Worm (Caenorhabditis elegans) whole organism, L4 larva: ENCODE data around the gene dhhc-8.

Experiments used
- ZK337.2 ChIP-seq: fragments of 200-800 bp; sonication (Bioruptor generic); IDR thresholded peaks from 2 replicates; pipeline ENCODE4 v1.3.6; 2022; ENCODE audit warnings: missing genetic modification reagents, missing genetic modification characterization, missing compliant biosample characterization
- aly-2 ChIP-seq: sonication (generic microtip); optimal IDR thresholded peaks from 2 replicates; lab custom pipeline; 2018; ENCODE audit warnings: missing biosample characterization, missing genetic modification characterization
- ceh-32 ChIP-seq: sonication (generic microtip); optimal IDR thresholded peaks from 2 replicates; lab custom pipeline; 2016; ENCODE audit warnings: mild to moderate bottlenecking, missing genetic modification characterization, missing compliant biosample characterization; ENCODE audit not compliant: poor library complexity
- daf-12 ChIP-seq: fragments of 150-350 bp; optimal IDR thresholded peaks from 2 replicates; lab custom pipeline; 2014; ENCODE audit warnings: missing biosample characterization, missing genetic modification reagents, missing genetic modification characterization
- dpl-1 ChIP-seq: fragments of 150-350 bp; optimal IDR thresholded peaks from 2 replicates; lab custom pipeline; 2014; ENCODE audit warnings: missing biosample characterization, missing genetic modification reagents, missing genetic modification characterization
- egl-27 ChIP-seq: sonication (generic microtip); optimal IDR thresholded peaks from 3 replicates; lab custom pipeline; 2017; ENCODE audit warnings: missing biosample characterization, missing genetic modification reagents, missing genetic modification characterization
- jun-1 ChIP-seq: fragments of 150-350 bp; optimal IDR thresholded peaks from 2 replicates; lab custom pipeline; 2014; ENCODE audit warnings: missing biosample characterization, missing genetic modification reagents, missing genetic modification characterization
- nhr-237 ChIP-seq: sonication (generic microtip); optimal IDR thresholded peaks from 2 replicates; lab custom pipeline; 2017; ENCODE audit warnings: missing biosample characterization, missing genetic modification characterization
- unc-39 ChIP-seq: sonication (generic microtip); optimal IDR thresholded peaks from 2 replicates; lab custom pipeline; 2017; ENCODE audit warnings: missing biosample characterization, missing genetic modification characterization
- unc-62 ChIP-seq, 3 experiments: fragments of 150-350 bp in 1 of 3; sonication (generic microtip); optimal IDR thresholded peaks in 2 of 3; peaks in 1 of 3; 1 replicate in 1 of 3; 2 replicates in 2 of 3; lab custom pipeline; 2014 to 2017; ENCODE audit warnings: missing biosample characterization in 3 of 3, missing genetic modification characterization in 3 of 3, missing genetic modification reagents in 3 of 3, missing genotype in 1 of 3

- TF ChIP-seq nhr-237: no peak
- TF ChIP-seq unc-62 (GFP tag; optimal IDR thresholded peaks at IDR 0.05 in 1 of 2; lab: Kevin White, UChicago): no peak
- no peak for TF ChIP-seq unc-62 (tag; optimal IDR thresholded peaks at IDR 0.05; lab: Kevin White, UChicago)
- TF ChIP-seq egl-27: no peak
- TF ChIP-seq dpl-1 (GFP tag; lab: Kevin White, UChicago): no peak
- TF ChIP-seq aly-2: no peak
- no peak for TF ChIP-seq unc-39 (tag; lab: Kevin White, UChicago)
- TF ChIP-seq ZK337.2 (GFP tag; lab: Robert Waterston, UW): no peak
- TF ChIP-seq ceh-32 (tag; lab: Kevin White, UChicago): no peak
- TF ChIP-seq daf-12 (tag; lab: Kevin White, UChicago): no peak
- TF ChIP-seq jun-1 (tag; lab: Kevin White, UChicago): no peak
These were observed 1.5 kb upstream of the dhhc-8 start for ce11 chrIII:13105911-13106310.
